Worm (Caenorhabditis elegans) whole organism, mixed stage, embryonic: Measurements from ENCODE around the gene hrg-5.

ENCODE experiments used
- nhr-28 ChIP-seq: fragments of 150-350 bp; optimal IDR thresholded peaks from 2 replicates; lab custom pipeline; 2014; ENCODE audit warnings: missing biosample characterization, missing genetic modification characterization
- unc-39 ChIP-seq: fragments of 150-350 bp; optimal IDR thresholded peaks from 2 replicates; lab custom pipeline; 2014; ENCODE audit warnings: missing biosample characterization, missing genetic modification characterization
- unc-62 ChIP-seq: fragments of 150-350 bp; optimal IDR thresholded peaks from 2 replicates; lab custom pipeline; 2014; ENCODE audit warnings: missing biosample characterization, missing genetic modification reagents, missing genetic modification characterization

DNA sequence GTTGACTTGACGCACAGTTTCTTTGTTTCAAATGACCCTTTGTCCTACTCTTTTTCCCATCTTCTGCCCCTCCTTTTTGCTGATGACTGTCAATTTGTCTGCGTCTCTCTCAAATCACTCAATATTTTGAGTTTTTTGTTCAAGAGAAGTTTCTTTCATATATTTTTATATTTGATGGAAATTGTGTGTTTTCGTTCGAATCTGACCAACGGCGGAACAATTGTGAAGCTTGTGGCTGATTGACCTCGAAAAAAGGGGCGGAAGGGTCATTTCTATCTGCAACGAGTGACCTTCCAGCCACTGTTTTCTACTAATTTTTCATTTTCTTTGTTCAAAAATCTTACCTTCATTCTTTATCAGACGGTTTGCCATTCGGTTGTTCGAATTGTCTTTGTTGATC, 50.6 kb downstream of the hrg-5 start:
- TF ChIP-seq unc-39 (tag; lab: Kevin White, UChicago) (no peak), unc-62 (GFP tag; lab: Kevin White, UChicago) (no peak), nhr-28 (no peak)
